Worm (Caenorhabditis elegans) whole organism, L3 larva: ENCODE measurements around the gene glb-29.

ENCODE experiments used
- R02D3.7 ChIP-seq: fragments of 150-350 bp; optimal IDR thresholded peaks from 2 replicates; lab custom pipeline; 2014; ENCODE audit warnings: missing biosample characterization, missing genetic modification characterization
- ZK546.5 ChIP-seq: sonication (generic microtip); optimal IDR thresholded peaks from 2 replicates; lab custom pipeline; 2017; ENCODE audit warnings: missing biosample characterization, missing genetic modification characterization
- aly-2 ChIP-seq: fragments of 150-350 bp; optimal IDR thresholded peaks from 2 replicates; lab custom pipeline; 2014; ENCODE audit warnings: missing biosample characterization, missing genetic modification characterization
- ama-1 ChIP-seq: fragments of 150-350 bp; optimal IDR thresholded peaks from 2 replicates; lab custom pipeline; 2018
- ceh-16 ChIP-seq: sonication (generic microtip); optimal IDR thresholded peaks from 2 replicates; lab custom pipeline; 2017; ENCODE audit warnings: missing biosample characterization, missing genetic modification characterization
- ceh-28 ChIP-seq: fragments of 150-350 bp; optimal IDR thresholded peaks from 2 replicates; lab custom pipeline; 2014; ENCODE audit warnings: missing biosample characterization, missing genetic modification reagents, missing genetic modification characterization
- ceh-82 ChIP-seq: fragments of 150-350 bp; optimal IDR thresholded peaks from 2 replicates; lab custom pipeline; 2014; ENCODE audit warnings: missing biosample characterization, missing genetic modification characterization
- ceh-9 ChIP-seq: sonication (generic microtip); optimal IDR thresholded peaks from 2 replicates; lab custom pipeline; 2018; ENCODE audit warnings: missing biosample characterization, missing genetic modification characterization
- daf-12 ChIP-seq: fragments of 150-350 bp; optimal IDR thresholded peaks from 2 replicates; lab custom pipeline; 2014; ENCODE audit warnings: missing biosample characterization, missing genetic modification reagents, missing genetic modification characterization
- egl-27 ChIP-seq: sonication (generic microtip); optimal IDR thresholded peaks from 4 replicates; lab custom pipeline; 2017; ENCODE audit warnings: missing biosample characterization, missing genetic modification reagents, missing genetic modification characterization
- egl-5 ChIP-seq: fragments of 150-350 bp; optimal IDR thresholded peaks from 2 replicates; lab custom pipeline; 2017; ENCODE audit warnings: missing biosample characterization, missing genetic modification reagents, missing genetic modification characterization, inconsistent platforms
- elt-1 ChIP-seq: fragments of 150-350 bp; optimal IDR thresholded peaks from 2 replicates; lab custom pipeline; 2014; ENCODE audit warnings: missing biosample characterization, missing genetic modification characterization
- elt-2 ChIP-seq: sonication (generic microtip); optimal IDR thresholded peaks from 2 replicates; lab custom pipeline; 2016; ENCODE audit warnings: missing genetic modification reagents, mild to moderate bottlenecking, missing genetic modification characterization, missing compliant biosample characterization
- elt-3 ChIP-seq, 3 experiments: fragments of 150-350 bp in 1 of 3; sonication (generic microtip) in 2 of 3; optimal IDR thresholded peaks; 2 replicates in 2 of 3; 4 replicates in 1 of 3; lab custom pipeline; 2014 to 2017; ENCODE audit warnings: missing biosample characterization in 3 of 3, missing genetic modification characterization in 3 of 3
- eor-1 ChIP-seq, 2 experiments: fragments of 150-350 bp; optimal IDR thresholded peaks; 2 replicates each; lab custom pipeline; 2014 to 2018; ENCODE audit warnings: missing biosample characterization in 2 of 2, missing genetic modification characterization in 2 of 2
- fkh-10 ChIP-seq: sonication (generic microtip); optimal IDR thresholded peaks from 2 replicates; lab custom pipeline; 2017; ENCODE audit warnings: missing biosample characterization, missing genetic modification reagents, missing genetic modification characterization
- fkh-2 ChIP-seq: fragments of 150-350 bp; optimal IDR thresholded peaks from 2 replicates; lab custom pipeline; 2014; ENCODE audit warnings: missing biosample characterization, missing genetic modification reagents, missing genetic modification characterization
- fos-1 ChIP-seq: fragments of 150-350 bp; optimal IDR thresholded peaks from 2 replicates; lab custom pipeline; 2014; ENCODE audit warnings: missing biosample characterization, missing genetic modification characterization
- hmg-11 ChIP-seq: sonication (generic microtip); optimal IDR thresholded peaks from 2 replicates; lab custom pipeline; 2016; ENCODE audit warnings: missing genetic modification characterization, missing compliant biosample characterization
- jun-1 ChIP-seq: fragments of 150-350 bp; optimal IDR thresholded peaks from 2 replicates; lab custom pipeline; 2014; ENCODE audit warnings: missing biosample characterization, missing genetic modification reagents, missing genetic modification characterization
- lin-15B ChIP-seq: fragments of 150-350 bp; optimal IDR thresholded peaks from 2 replicates; lab custom pipeline; 2014; ENCODE audit warnings: missing biosample characterization, missing genetic modification characterization
- lin-39 ChIP-seq: fragments of 150-350 bp; optimal IDR thresholded peaks from 2 replicates; lab custom pipeline; 2018; ENCODE audit warnings: missing biosample characterization, missing genetic modification reagents, missing genetic modification characterization
- lsy-12 ChIP-seq: sonication (generic microtip); optimal IDR thresholded peaks from 2 replicates; lab custom pipeline; 2016; ENCODE audit warnings: mild to moderate bottlenecking, missing genetic modification characterization, missing compliant biosample characterization
- mdl-1 ChIP-seq: fragments of 150-350 bp; optimal IDR thresholded peaks from 2 replicates; lab custom pipeline; 2014; ENCODE audit warnings: missing biosample characterization, missing genetic modification characterization
- mml-1 ChIP-seq: fragments of 150-350 bp; sonication (generic microtip); optimal IDR thresholded peaks from 3 replicates; lab custom pipeline; 2014; ENCODE audit warnings: missing biosample characterization, missing genetic modification characterization
- nfya-1 ChIP-seq: sonication (generic microtip); optimal IDR thresholded peaks from 2 replicates; lab custom pipeline; 2017; ENCODE audit warnings: missing genetic modification characterization, mild to moderate bottlenecking, missing compliant biosample characterization, antibody characterized with exemption, moderate library complexity; ENCODE audit not compliant: insufficient read depth
- nhr-11 ChIP-seq: fragments of 150-350 bp; optimal IDR thresholded peaks from 2 replicates; lab custom pipeline; 2014; ENCODE audit warnings: missing biosample characterization, missing genetic modification characterization
- nhr-12 ChIP-seq: fragments of 150-350 bp; optimal IDR thresholded peaks from 2 replicates; lab custom pipeline; 2014; ENCODE audit warnings: missing biosample characterization, missing genetic modification characterization
- nhr-23 ChIP-seq: fragments of 150-350 bp; optimal IDR thresholded peaks from 2 replicates; lab custom pipeline; 2014; ENCODE audit warnings: missing biosample characterization, missing genetic modification reagents, missing genetic modification characterization
- nhr-237 ChIP-seq: fragments of 150-350 bp; optimal IDR thresholded peaks from 2 replicates; lab custom pipeline; 2014; ENCODE audit warnings: missing biosample characterization, missing genetic modification characterization
- nhr-25 ChIP-seq: sonication (generic microtip); optimal IDR thresholded peaks from 2 replicates; lab custom pipeline; 2017; ENCODE audit warnings: missing biosample characterization, missing genetic modification characterization
- nhr-28 ChIP-seq: fragments of 150-350 bp; optimal IDR thresholded peaks from 2 replicates; lab custom pipeline; 2014; ENCODE audit warnings: missing biosample characterization, missing genetic modification characterization
- nhr-43 ChIP-seq: sonication (generic microtip); optimal IDR thresholded peaks from 2 replicates; lab custom pipeline; 2016; ENCODE audit warnings: mild to moderate bottlenecking, missing genetic modification characterization, missing compliant biosample characterization; ENCODE audit not compliant: poor library complexity, severe bottlenecking
- nhr-67 ChIP-seq: fragments of 150-350 bp; optimal IDR thresholded peaks from 2 replicates; lab custom pipeline; 2014; ENCODE audit warnings: missing biosample characterization, missing genetic modification characterization
- nhr-76 ChIP-seq: fragments of 150-350 bp; sonication (generic microtip); optimal IDR thresholded peaks from 5 replicates; lab custom pipeline; 2014; ENCODE audit warnings: missing biosample characterization, missing genetic modification characterization
- nhr-77 ChIP-seq: fragments of 150-350 bp; optimal IDR thresholded peaks from 2 replicates; lab custom pipeline; 2014; ENCODE audit warnings: missing biosample characterization, missing genetic modification characterization
- pha-4 ChIP-seq: fragments of 150-350 bp; optimal IDR thresholded peaks from 2 replicates; lab custom pipeline; 2014; ENCODE audit warnings: missing biosample characterization, missing genetic modification reagents, missing genetic modification characterization
- pqm-1 ChIP-seq: fragments of 150-350 bp; optimal IDR thresholded peaks from 2 replicates; lab custom pipeline; 2017; ENCODE audit warnings: missing biosample characterization, missing genetic modification characterization, inconsistent platforms
- sea-2 ChIP-seq: fragments of 150-350 bp; sonication (generic microtip); optimal IDR thresholded peaks from 4 replicates; lab custom pipeline; 2014; ENCODE audit warnings: missing biosample characterization, missing genetic modification reagents, missing genetic modification characterization
- skn-1 ChIP-seq: fragments of 150-350 bp; optimal IDR thresholded peaks from 2 replicates; lab custom pipeline; 2014; ENCODE audit warnings: missing biosample characterization, missing genetic modification characterization
- snpc-4 ChIP-seq: fragments of 150-350 bp; optimal IDR thresholded peaks from 2 replicates; lab custom pipeline; 2014; ENCODE audit warnings: missing biosample characterization, missing genetic modification characterization
- tbx-2 ChIP-seq: sonication (generic microtip); optimal IDR thresholded peaks from 2 replicates; lab custom pipeline; 2016; ENCODE audit warnings: mild to moderate bottlenecking, missing genetic modification characterization, missing compliant biosample characterization
- unc-39 ChIP-seq: sonication (generic microtip); optimal IDR thresholded peaks from 4 replicates; lab custom pipeline; 2017; ENCODE audit warnings: missing biosample characterization, missing genetic modification characterization
- unc-62 ChIP-seq: fragments of 150-350 bp; sonication (generic microtip); optimal IDR thresholded peaks from 4 replicates; lab custom pipeline; 2014; ENCODE audit warnings: missing biosample characterization, missing genetic modification reagents, missing genetic modification characterization
- zag-1 ChIP-seq: fragments of 150-350 bp; optimal IDR thresholded peaks from 2 replicates; lab custom pipeline; 2014; ENCODE audit warnings: missing biosample characterization, missing genetic modification characterization
- ztf-11 ChIP-seq: fragments of 150-350 bp; optimal IDR thresholded peaks from 2 replicates; lab custom pipeline; 2014; ENCODE audit warnings: missing biosample characterization, missing genetic modification characterization
- ztf-4 ChIP-seq: fragments of 150-350 bp; optimal IDR thresholded peaks from 2 replicates; lab custom pipeline; 2014; ENCODE audit warnings: missing biosample characterization, missing genetic modification characterization

glb-29 gene

DNA sequence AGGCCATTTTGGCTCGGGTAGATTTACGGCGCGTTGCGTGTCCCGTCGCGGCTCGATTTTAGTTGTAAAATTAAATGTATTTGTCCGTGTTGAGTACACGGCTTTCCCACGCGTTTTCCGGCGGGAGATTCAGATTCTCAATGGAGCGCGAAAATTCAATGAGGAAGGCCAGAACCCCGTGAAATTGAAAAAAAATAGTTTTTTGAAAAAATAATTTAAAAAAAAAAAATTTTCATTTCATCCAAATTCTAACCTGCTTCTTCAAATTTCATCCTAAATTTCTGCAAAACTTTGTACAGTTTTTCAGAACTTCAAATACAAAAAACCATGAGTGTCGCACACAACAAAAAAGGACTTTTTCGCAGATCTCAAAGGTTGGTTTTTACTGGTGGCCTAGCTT, at the start of gene glb-29:
Gene glb-29, plus strand, starts transcription at position 301 of the 400 bp plus-strand sequence.
- TF ChIP-seq ceh-28: no peak
- TF ChIP-seq elt-1 (tag; lab: Kevin White, UChicago): no peak
- TF ChIP-seq unc-62 (GFP tag; lab: Kevin White, UChicago): no peak
- no peak for TF ChIP-seq fos-1 (tag; lab: Kevin White, UChicago)
- no peak for TF ChIP-seq tbx-2
- TF ChIP-seq jun-1 (tag; lab: Kevin White, UChicago): no peak
- no peak for TF ChIP-seq nhr-23 (tag; lab: Kevin White, UChicago)
- no peak for TF ChIP-seq fkh-10 (GFP tag; lab: Kevin White, UChicago)
- TF ChIP-seq nfya-1: no peak
- no peak for TF ChIP-seq nhr-28

DNA sequence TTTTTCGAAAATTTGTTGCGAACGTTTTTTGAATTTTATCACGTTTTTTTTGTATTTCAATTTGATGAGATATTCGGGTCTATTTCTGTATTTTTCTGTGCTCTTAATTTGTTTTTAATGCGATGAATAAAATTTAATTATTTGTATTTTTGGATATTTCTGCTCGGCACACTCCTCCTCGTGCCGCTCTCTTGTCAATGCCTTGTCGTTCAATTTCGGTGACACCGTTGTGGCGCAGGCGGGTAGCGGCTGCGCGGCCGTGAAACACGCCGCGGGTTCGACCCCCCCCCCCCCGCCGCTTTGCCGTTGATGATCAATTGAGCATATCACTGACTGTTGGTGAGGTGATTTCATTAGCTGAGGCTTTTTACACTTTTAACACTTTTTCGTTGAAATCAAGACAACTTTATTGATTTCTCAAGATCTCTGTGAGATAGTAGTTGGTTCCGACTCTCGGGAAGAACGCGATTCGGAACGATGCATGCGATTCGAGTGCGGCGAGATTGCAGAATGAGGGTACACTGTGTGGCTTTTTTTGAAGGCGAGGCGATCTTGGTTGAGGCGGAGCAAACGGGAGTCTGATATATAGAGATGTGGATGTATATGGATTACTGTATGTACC, 48.2 kb upstream of the glb-29 start:
- no peak for TF ChIP-seq ceh-9 (tag; lab: Kevin White, UChicago)
- TF ChIP-seq nhr-11 (tag; lab: Kevin White, UChicago): no peak
- peak; percentile 62 for TF ChIP-seq nfya-1
- TF ChIP-seq lin-15B: peak; percentile 16
- no peak for TF ChIP-seq pqm-1 (tag; lab: Kevin White, UChicago)
- no peak for TF ChIP-seq ZK546.5 (tag; lab: Kevin White, UChicago)
- TF ChIP-seq ztf-11: no peak
- TF ChIP-seq skn-1 (tag; lab: Kevin White, UChicago): no peak
- TF ChIP-seq jun-1 (tag; lab: Kevin White, UChicago): peak; percentile 27
- TF ChIP-seq ama-1: no peak
- TF ChIP-seq ceh-82: peak; percentile 36
- TF ChIP-seq snpc-4: peak; percentile 38
- TF ChIP-seq aly-2 (tag; lab: Kevin White, UChicago): no peak
- peak; percentile 73 for TF ChIP-seq pha-4
- TF ChIP-seq nhr-77 (tag; lab: Kevin White, UChicago): no peak
- no peak for TF ChIP-seq mml-1 (tag; lab: Kevin White, UChicago)
- no peak for TF ChIP-seq zag-1
- no peak for TF ChIP-seq nhr-67 (tag; lab: Kevin White, UChicago)
- no peak for TF ChIP-seq elt-1 (tag; lab: Kevin White, UChicago)
- TF ChIP-seq ceh-16 (tag; lab: Kevin White, UChicago): no peak
- no peak for TF ChIP-seq fkh-10 (GFP tag; lab: Kevin White, UChicago)
- peak; percentile 66 for TF ChIP-seq sea-2 (GFP tag; lab: Kevin White, UChicago)
- TF ChIP-seq egl-27 (tag; lab: Kevin White, UChicago): no peak
- peak; percentile 12 for TF ChIP-seq nhr-23 (tag; lab: Kevin White, UChicago)
- TF ChIP-seq nhr-76: peak; percentile 15
- TF ChIP-seq lin-39: peak; percentile 89
- no peak for TF ChIP-seq daf-12
- TF ChIP-seq egl-5 (tag; lab: Kevin White, UChicago): no peak
- peak; percentile 88 for TF ChIP-seq lsy-12
- TF ChIP-seq fos-1 (tag; lab: Kevin White, UChicago): no peak
- TF ChIP-seq nhr-12: no peak
- TF ChIP-seq tbx-2: peak; percentile 80
- peak; percentile 57 for TF ChIP-seq elt-2 (tag; lab: Kevin White, UChicago)
- peak; percentile 36 for TF ChIP-seq ceh-28
- peak; percentile 93 for TF ChIP-seq hmg-11 (tag; lab: Kevin White, UChicago)
- no peak for TF ChIP-seq fkh-2 (tag; lab: Kevin White, UChicago)
- no peak for TF ChIP-seq nhr-25 (tag; lab: Kevin White, UChicago)
- TF ChIP-seq mdl-1 (tag; lab: Kevin White, UChicago): no peak
- no peak for TF ChIP-seq nhr-28
- TF ChIP-seq ztf-4 (tag; lab: Kevin White, UChicago): peak; percentile 22
- no peak for TF ChIP-seq unc-62 (GFP tag; lab: Kevin White, UChicago)
- TF ChIP-seq elt-3 (tag; optimal IDR thresholded peaks at IDR 0.05; lab: Kevin White, UChicago): peak in 1 of 3 experiments; percentile 31
- TF ChIP-seq eor-1 (tag; optimal IDR thresholded peaks at IDR 0.05; lab: Kevin White, UChicago): no peak
- TF ChIP-seq unc-39 (tag; lab: Kevin White, UChicago): no peak
- peak; percentile 68 for TF ChIP-seq R02D3.7 (tag; lab: Kevin White, UChicago)
- peak; percentile 55 for TF ChIP-seq nhr-43
- no peak for TF ChIP-seq nhr-237
- TF ChIP-seq, all 47 proteins: peak for 19
